Worm (Caenorhabditis elegans) whole organism, mixed stage, embryonic: Measurements from ENCODE around the gene R12C12.10.

ENCODE experiments used
- M03D4.4 ChIP-seq: sonication (generic microtip); optimal IDR thresholded peaks from 2 replicates; lab custom pipeline; 2017; ENCODE audit warnings: mild to moderate bottlenecking, missing genetic modification characterization, missing compliant biosample characterization
- bed-3 ChIP-seq: fragments of 200-800 bp; sonication (Bioruptor generic); optimal IDR thresholded peaks from 3 replicates; lab custom pipeline; 2018; ENCODE audit warnings: mild to moderate bottlenecking, missing genetic modification characterization, moderate library complexity, missing compliant biosample characterization
- blmp-1 ChIP-seq: fragments of 150-350 bp; optimal IDR thresholded peaks from 2 replicates; lab custom pipeline; 2014; ENCODE audit warnings: missing biosample characterization, missing genetic modification characterization
- ceh-39 ChIP-seq: fragments of 150-350 bp; optimal IDR thresholded peaks from 2 replicates; lab custom pipeline; 2014; ENCODE audit warnings: missing biosample characterization, missing genetic modification characterization
- ceh-43 ChIP-seq: fragments of 200-800 bp; sonication (Bioruptor generic); optimal IDR thresholded peaks from 2 replicates; lab custom pipeline; 2018; ENCODE audit warnings: mild to moderate bottlenecking, missing genetic modification characterization, moderate library complexity, missing compliant biosample characterization
- ceh-83 ChIP-seq: fragments of 200-800 bp; sonication (Bioruptor generic); optimal IDR thresholded peaks from 2 replicates; lab custom pipeline; 2018; ENCODE audit warnings: mild to moderate bottlenecking, missing genetic modification characterization, missing compliant biosample characterization
- ces-1 ChIP-seq: fragments of 150-350 bp; optimal IDR thresholded peaks from 2 replicates; lab custom pipeline; 2014; ENCODE audit warnings: missing biosample characterization, missing genetic modification reagents, missing genetic modification characterization
- cnd-1 ChIP-seq: fragments of 200-800 bp; sonication (Bioruptor generic); optimal IDR thresholded peaks from 2 replicates; lab custom pipeline; 2018; ENCODE audit warnings: mild to moderate bottlenecking, missing genetic modification characterization, missing compliant biosample characterization
- drap-1 ChIP-seq: fragments of 200-800 bp; sonication (Bioruptor generic); optimal IDR thresholded peaks from 3 replicates; lab custom pipeline; 2018; ENCODE audit warnings: mild to moderate bottlenecking, missing genetic modification characterization, missing compliant biosample characterization
- elt-3 ChIP-seq: fragments of 150-350 bp; optimal IDR thresholded peaks from 2 replicates; lab custom pipeline; 2014; ENCODE audit warnings: missing biosample characterization, missing genetic modification characterization
- flh-1 ChIP-seq: fragments of 200-800 bp; sonication (Bioruptor generic); optimal IDR thresholded peaks from 2 replicates; lab custom pipeline; 2018; ENCODE audit warnings: mild to moderate bottlenecking, missing genetic modification characterization, moderate library complexity, missing compliant biosample characterization
- ham-2 ChIP-seq: fragments of 200-800 bp; sonication (Bioruptor generic); optimal IDR thresholded peaks from 2 replicates; lab custom pipeline; 2018; ENCODE audit warnings: mild to moderate bottlenecking, missing genetic modification characterization, missing compliant biosample characterization
- hlh-1 ChIP-seq: fragments of 150-350 bp; optimal IDR thresholded peaks from 2 replicates; lab custom pipeline; 2014; ENCODE audit warnings: missing biosample characterization, missing genetic modification reagents, missing genetic modification characterization
- lin-13 ChIP-seq: fragments of 150-350 bp; optimal IDR thresholded peaks from 2 replicates; lab custom pipeline; 2014; ENCODE audit warnings: missing biosample characterization, missing genetic modification characterization
- lin-32 ChIP-seq: fragments of 200-800 bp; sonication (Bioruptor generic); optimal IDR thresholded peaks from 2 replicates; lab custom pipeline; 2018; ENCODE audit warnings: mild to moderate bottlenecking, missing genetic modification characterization, missing compliant biosample characterization
- lsy-2 ChIP-seq: fragments of 150-350 bp; optimal IDR thresholded peaks from 2 replicates; lab custom pipeline; 2014; ENCODE audit warnings: missing biosample characterization, missing genetic modification characterization
- mab-5 ChIP-seq: fragments of 150-350 bp; optimal IDR thresholded peaks from 2 replicates; lab custom pipeline; 2014; ENCODE audit warnings: missing biosample characterization, missing genetic modification characterization
- mep-1 ChIP-seq: fragments of 150-350 bp; optimal IDR thresholded peaks from 2 replicates; lab custom pipeline; 2017; ENCODE audit warnings: missing biosample characterization, missing genetic modification reagents, missing genetic modification characterization, inconsistent platforms
- mls-2 ChIP-seq: sonication (generic microtip); optimal IDR thresholded peaks from 2 replicates; lab custom pipeline; 2016; ENCODE audit warnings: mild to moderate bottlenecking, missing genetic modification characterization, moderate library complexity, missing compliant biosample characterization
- nhr-12 ChIP-seq: fragments of 150-350 bp; optimal IDR thresholded peaks from 2 replicates; lab custom pipeline; 2014; ENCODE audit warnings: missing biosample characterization, missing genetic modification characterization
- nhr-2 ChIP-seq: fragments of 150-350 bp; optimal IDR thresholded peaks from 2 replicates; lab custom pipeline; 2014; ENCODE audit warnings: missing biosample characterization, missing genetic modification characterization
- nhr-237 ChIP-seq: fragments of 150-350 bp; optimal IDR thresholded peaks from 2 replicates; lab custom pipeline; 2014; ENCODE audit warnings: missing biosample characterization, missing genetic modification characterization
- nhr-28 ChIP-seq: fragments of 150-350 bp; optimal IDR thresholded peaks from 2 replicates; lab custom pipeline; 2014; ENCODE audit warnings: missing biosample characterization, missing genetic modification characterization
- nhr-76 ChIP-seq: sonication (generic microtip); optimal IDR thresholded peaks from 2 replicates; lab custom pipeline; 2017; ENCODE audit warnings: missing biosample characterization, missing genetic modification characterization
- pha-4 ChIP-seq: fragments of 150-350 bp; optimal IDR thresholded peaks from 2 replicates; lab custom pipeline; 2018; ENCODE audit warnings: missing biosample characterization, missing genetic modification reagents, missing genetic modification characterization
- snpc-4 ChIP-seq: fragments of 150-350 bp; optimal IDR thresholded peaks from 2 replicates; lab custom pipeline; 2014; ENCODE audit warnings: missing biosample characterization, missing genetic modification characterization
- sptf-1 ChIP-seq: sonication (generic microtip); optimal IDR thresholded peaks from 2 replicates; lab custom pipeline; 2017; ENCODE audit warnings: mild to moderate bottlenecking, missing genetic modification characterization, moderate library complexity, missing compliant biosample characterization
- tbx-8 ChIP-seq: fragments of 200-800 bp; sonication (Bioruptor generic); optimal IDR thresholded peaks from 2 replicates; lab custom pipeline; 2018; ENCODE audit warnings: mild to moderate bottlenecking, missing genetic modification characterization, moderate library complexity, missing compliant biosample characterization
- unc-120 ChIP-seq: sonication (generic microtip); optimal IDR thresholded peaks from 2 replicates; lab custom pipeline; 2017; ENCODE audit warnings: missing genetic modification characterization, missing compliant biosample characterization; ENCODE audit not compliant: poor library complexity, severe bottlenecking
- unc-62 ChIP-seq: fragments of 150-350 bp; optimal IDR thresholded peaks from 2 replicates; lab custom pipeline; 2014; ENCODE audit warnings: missing biosample characterization, missing genetic modification reagents, missing genetic modification characterization
- zip-8 ChIP-seq: fragments of 150-350 bp; optimal IDR thresholded peaks from 2 replicates; lab custom pipeline; 2014; ENCODE audit warnings: missing biosample characterization, missing genetic modification characterization
- ztf-11 ChIP-seq: fragments of 150-350 bp; optimal IDR thresholded peaks from 2 replicates; lab custom pipeline; 2014; ENCODE audit warnings: missing biosample characterization, missing genetic modification characterization

The R12C12.10 gene

ce11 chrII:6067066-6067465, 24.0 kb upstream of the R12C12.10 start, which contains the start of gene H12I13.1:
Gene H12I13.1 (minus strand): TSS chrII:6067166.
- TF ChIP-seq mls-2 (no peak), nhr-12 (no peak), snpc-4 (tag; lab: Kevin White, UChicago) (no peak), ces-1 (GFP tag; lab: Kevin White, UChicago) (no peak), nhr-28 (tag; lab: Kevin White, UChicago) (no peak), ceh-39 (tag; lab: Kevin White, UChicago) (no peak), drap-1 (no peak), lsy-2 (tag; lab: Kevin White, UChicago) (no peak), flh-1 (GFP tag; lab: Kevin White, UChicago) (no peak), nhr-2 (tag; lab: Kevin White, UChicago) (no peak), unc-120 (tag; lab: Kevin White, UChicago) (no peak), lin-32 (GFP tag; lab: Kevin White, UChicago) (no peak), mep-1 (tag; lab: Kevin White, UChicago) (no peak), lin-13 (tag; lab: Kevin White, UChicago) (no peak), nhr-237 (tag; lab: Kevin White, UChicago) (no peak), bed-3 (no peak)

- no peak for TF ChIP-seq nhr-28 (tag; lab: Kevin White, UChicago)
- no peak for TF ChIP-seq ceh-43 (GFP tag; lab: Kevin White, UChicago)
- TF ChIP-seq nhr-12 = no peak
- TF ChIP-seq drap-1 = no peak
- no peak for TF ChIP-seq ceh-83 (GFP tag; lab: Kevin White, UChicago)
- TF ChIP-seq nhr-2 (tag; lab: Kevin White, UChicago) = no peak
- TF ChIP-seq unc-120 (tag; lab: Kevin White, UChicago) = no peak
- peak; percentile 37 for TF ChIP-seq lin-13 (tag; lab: Kevin White, UChicago)
- peak; percentile 25 for TF ChIP-seq pha-4 (tag; lab: Kevin White, UChicago)
- TF ChIP-seq nhr-76 (tag; lab: Kevin White, UChicago) = no peak
- no peak for TF ChIP-seq ham-2 (GFP tag; lab: Kevin White, UChicago)
- TF ChIP-seq ceh-39 (tag; lab: Kevin White, UChicago) = no peak
- no peak for TF ChIP-seq snpc-4 (tag; lab: Kevin White, UChicago)
- no peak for TF ChIP-seq flh-1 (GFP tag; lab: Kevin White, UChicago)
- TF ChIP-seq cnd-1 (tag; lab: Kevin White, UChicago) = peak; percentile 2
- TF ChIP-seq elt-3 (tag; lab: Kevin White, UChicago) = no peak
- no peak for TF ChIP-seq lin-32 (GFP tag; lab: Kevin White, UChicago)
- TF ChIP-seq M03D4.4 (tag; lab: Kevin White, UChicago) = no peak
- no peak for TF ChIP-seq nhr-237 (tag; lab: Kevin White, UChicago)
- TF ChIP-seq ces-1 (GFP tag; lab: Kevin White, UChicago) = no peak
- peak; percentile 10 for TF ChIP-seq mab-5 (tag; lab: Kevin White, UChicago)
Measured at ce11 chrII:6061495-6061894, 18.4 kb upstream of the R12C12.10 start.

ce11 chrII:6055927-6056326, 12.9 kb upstream of the R12C12.10 start, which contains the start of gene R12C12.7:
Gene R12C12.7 (minus strand): TSS chrII:6055985.
- TF ChIP-seq nhr-237 (tag; lab: Kevin White, UChicago) (no peak), tbx-8 (GFP tag; lab: Kevin White, UChicago) (no peak), bed-3 (no peak), zip-8 (tag; lab: Kevin White, UChicago) (no peak), unc-62 (GFP tag; lab: Kevin White, UChicago) (no peak), blmp-1 (tag; lab: Kevin White, UChicago) (no peak)

ce11 chrII:6050120-6050519, 7.1 kb upstream of the R12C12.10 start, which contains the start of gene gldc-1:
Gene gldc-1 (plus strand): TSS chrII:6050420.
- no peak for TF ChIP-seq unc-120 (tag; lab: Kevin White, UChicago)
- no peak for TF ChIP-seq unc-62 (GFP tag; lab: Kevin White, UChicago)
- no peak for TF ChIP-seq nhr-28 (tag; lab: Kevin White, UChicago)
- no peak for TF ChIP-seq tbx-8 (GFP tag; lab: Kevin White, UChicago)
- no peak for TF ChIP-seq ztf-11 (tag; lab: Kevin White, UChicago)
- no peak for TF ChIP-seq mls-2
- TF ChIP-seq, all 35 proteins: peak for 0

ce11 chrII:6049546-6049945, 6.5 kb upstream of the R12C12.10 start:
- TF ChIP-seq unc-120 (tag; lab: Kevin White, UChicago) = no peak
- TF ChIP-seq cnd-1 (tag; lab: Kevin White, UChicago) = no peak
- no peak for TF ChIP-seq ham-2 (GFP tag; lab: Kevin White, UChicago)
- TF ChIP-seq nhr-2 (tag; lab: Kevin White, UChicago) = no peak
- TF ChIP-seq mep-1 (tag; lab: Kevin White, UChicago) = no peak
- no peak for TF ChIP-seq ceh-83 (GFP tag; lab: Kevin White, UChicago)
- no peak for TF ChIP-seq hlh-1 (tag; lab: Kevin White, UChicago)
- TF ChIP-seq sptf-1 (tag; lab: Kevin White, UChicago) = no peak
- no peak for TF ChIP-seq flh-1 (GFP tag; lab: Kevin White, UChicago)
- no peak for TF ChIP-seq unc-62 (GFP tag; lab: Kevin White, UChicago)
- no peak for TF ChIP-seq ces-1 (GFP tag; lab: Kevin White, UChicago)
- no peak for TF ChIP-seq M03D4.4 (tag; lab: Kevin White, UChicago)
- TF ChIP-seq, all 35 proteins: peak for 0
